Worm (Caenorhabditis elegans): Measurements from ENCODE around the gene lpr-5.

The lpr-5 gene

ce11 chrX:11103173-11103572 is 41.2 kb downstream of the lpr-5 start:
- TF ChIP-seq syd-9 (tag; optimal IDR thresholded peaks at IDR 0.05) (no peak), nfya-1 (tag; optimal IDR thresholded peaks at IDR 0.05) (no peak), tbx-7 (tag; optimal IDR thresholded peaks at IDR 0.05) (no peak), ama-1 (optimal IDR thresholded peaks at IDR 0.05) (no peak), ztf-16 (tag; optimal IDR thresholded peaks at IDR 0.05) (no peak), sox-2 (GFP tag; IDR thresholded peaks at IDR 0.05) (no peak), K02D7.2 (tag; optimal IDR thresholded peaks at IDR 0.05) (no peak), ets-4 (tag; optimal IDR thresholded peaks at IDR 0.05) (no peak), K09A11.1 (tag; optimal IDR thresholded peaks at IDR 0.05; ENCODE audit: insufficient read depth) (no peak)

- TF ChIP-seq lim-6 (tag; optimal IDR thresholded peaks at IDR 0.05): no peak
- TF ChIP-seq pqm-1 (tag; optimal IDR thresholded peaks at IDR 0.05): no peak
- no peak for TF ChIP-seq syd-9 (tag; optimal IDR thresholded peaks at IDR 0.05)
- no peak for TF ChIP-seq ztf-16 (tag; optimal IDR thresholded peaks at IDR 0.05)
- TF ChIP-seq ahr-1 (tag; optimal IDR thresholded peaks at IDR 0.05): no peak
Observed at ce11 chrX:11104883-11105629, 43.1 kb downstream of the lpr-5 start, which contains the start of gene W02H3.1. Gene W02H3.1 (minus strand): TSS chrX:11105460.

DNA sequence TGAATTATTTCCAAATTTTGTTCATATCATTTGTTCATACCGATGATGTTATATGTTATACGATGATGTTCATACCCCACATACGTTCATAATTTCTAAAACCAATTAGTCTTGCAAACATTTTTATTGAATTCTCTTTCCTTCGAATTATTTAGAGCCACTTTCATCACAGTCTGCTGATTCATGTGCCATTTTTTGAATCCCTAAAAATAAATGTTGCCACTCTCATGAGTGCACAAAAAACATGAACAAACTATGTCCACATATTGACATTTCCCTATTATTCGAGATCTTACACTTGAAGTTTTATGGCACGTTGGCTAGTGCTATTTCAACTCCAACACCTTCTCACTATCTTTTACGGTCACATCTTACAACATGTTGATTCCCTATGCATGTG is 45.2 kb downstream of the lpr-5 start, which contains the start of gene clc-17:
Gene clc-17 (plus strand): TSS at position 301 of the 400 bp plus-strand sequence.
- TF ChIP-seq gmeb-2 (tag; optimal IDR thresholded peaks at IDR 0.05) (no peak), T23F11.4 (GFP tag; optimal IDR thresholded peaks at IDR 0.05) (no peak), ceh-48 (tag; optimal IDR thresholded peaks at IDR 0.05) (no peak), pax-1 (tag; optimal IDR thresholded peaks at IDR 0.05) (no peak), lim-6 (tag; optimal IDR thresholded peaks at IDR 0.05) (no peak), elt-4 (tag; optimal IDR thresholded peaks at IDR 0.05) (no peak)

DNA sequence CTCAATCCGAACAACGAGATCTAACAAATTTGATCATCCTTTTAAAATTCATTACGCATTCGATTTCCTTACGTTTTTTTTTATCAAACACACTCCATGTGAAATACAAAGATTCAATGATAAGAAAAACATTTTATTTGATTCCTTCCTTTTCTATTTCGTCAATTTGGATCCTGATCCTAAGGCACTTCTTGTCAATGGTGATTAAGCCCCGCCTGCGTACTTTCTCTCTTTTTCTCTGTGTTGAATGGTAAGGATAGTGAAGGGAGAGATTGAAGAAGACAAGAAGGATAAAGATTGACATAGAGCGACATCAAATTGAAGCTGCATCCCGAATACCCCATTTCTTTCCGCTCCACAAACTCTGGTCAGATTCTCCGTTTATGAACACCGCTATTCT is 47.3 kb downstream of the lpr-5 start, which contains the start of gene grd-1:
Gene grd-1 (plus strand): TSS at position 241 of the 400 bp plus-strand sequence.
- TF ChIP-seq fkh-10 (GFP tag; optimal IDR thresholded peaks at IDR 0.05) (no peak), pat-9 (tag; optimal IDR thresholded peaks at IDR 0.05) (no peak), sox-4 (tag; optimal IDR thresholded peaks at IDR 0.05) (no peak), elt-2 (tag; optimal IDR thresholded peaks at IDR 0.05) (no peak)

Data from whole organism, late embryonic.